Worm (Caenorhabditis elegans) whole organism, L4 larva: Measurements from ENCODE around the gene inx-7.
A peak's percentile ranks its signal among the peaks of the same experiment; 100 is the strongest.

Source experiments
- D1046.2 ChIP-seq: fragments of 200-800 bp; sonication (Bioruptor generic); IDR thresholded peaks from 2 replicates; pipeline ENCODE4 v1.3.6; 2022; ENCODE audit warnings: missing genetic modification characterization, missing compliant biosample characterization
- F26F4.8 ChIP-seq: fragments of 200-800 bp; sonication (Bioruptor generic); conservative IDR thresholded peaks from 2 replicates; pipeline ENCODE4 v1.3.6; 2022; ENCODE audit warnings: missing genetic modification characterization, missing compliant biosample characterization
- F44E2.7 ChIP-seq: fragments of 200-800 bp; sonication (Bioruptor generic); IDR thresholded peaks from 2 replicates; pipeline ENCODE4 v2.1.2; 2022; ENCODE audit warnings: missing genetic modification characterization, missing compliant biosample characterization
- F49E8.2 ChIP-seq: sonication (generic microtip); optimal IDR thresholded peaks from 2 replicates; lab custom pipeline; 2016; ENCODE audit warnings: missing compliant biosample characterization, mild to moderate bottlenecking, missing genetic modification characterization, borderline replicate concordance
- T20F7.1 ChIP-seq: fragments of 200-800 bp; sonication (Bioruptor generic); optimal IDR thresholded peaks from 2 replicates; lab custom pipeline; 2018; ENCODE audit warnings: mild to moderate bottlenecking, missing genetic modification characterization, missing compliant biosample characterization
- T26A8.4 ChIP-seq: fragments of 200-800 bp; sonication (Bioruptor generic); IDR thresholded peaks from 2 replicates; pipeline ENCODE4 v1.3.6; 2022; ENCODE audit warnings: missing genetic modification characterization, missing compliant biosample characterization
- Y5F2A.4 ChIP-seq: fragments of 200-800 bp; sonication (Bioruptor generic); optimal IDR thresholded peaks from 2 replicates; lab custom pipeline; 2018; ENCODE audit warnings: mild to moderate bottlenecking, missing genetic modification characterization, missing compliant biosample characterization
- Y75B8A.6 ChIP-seq: fragments of 200-800 bp; sonication (Bioruptor generic); IDR thresholded peaks from 2 replicates; pipeline ENCODE4 v1.3.6; 2022; ENCODE audit warnings: missing genetic modification reagents, missing genetic modification characterization, missing compliant biosample characterization
- aly-2 ChIP-seq: sonication (generic microtip); optimal IDR thresholded peaks from 2 replicates; lab custom pipeline; 2018; ENCODE audit warnings: missing biosample characterization, missing genetic modification characterization
- arid-1 ChIP-seq: fragments of 200-800 bp; sonication (Bioruptor generic); conservative IDR thresholded peaks from 2 replicates; pipeline ENCODE4 v1.3.6; 2022; ENCODE audit warnings: missing genetic modification reagents, missing genetic modification characterization, missing compliant biosample characterization
- ceh-28 ChIP-seq: fragments of 150-350 bp; optimal IDR thresholded peaks from 2 replicates; lab custom pipeline; 2014; ENCODE audit warnings: missing biosample characterization, missing genetic modification reagents, missing genetic modification characterization
- ceh-32 ChIP-seq: sonication (generic microtip); optimal IDR thresholded peaks from 2 replicates; lab custom pipeline; 2016; ENCODE audit warnings: mild to moderate bottlenecking, missing genetic modification characterization, missing compliant biosample characterization; ENCODE audit not compliant: poor library complexity
- ceh-44 ChIP-seq: fragments of 200-800 bp; sonication (Bioruptor generic); IDR thresholded peaks from 2 replicates; pipeline ENCODE4 v1.3.6; 2022; ENCODE audit warnings: missing genetic modification reagents, missing genetic modification characterization, missing compliant biosample characterization
- ceh-62 ChIP-seq: sonication (generic microtip); optimal IDR thresholded peaks from 2 replicates; lab custom pipeline; 2017; ENCODE audit warnings: missing biosample characterization, missing genetic modification characterization
- ces-1 ChIP-seq: fragments of 150-350 bp; sonication (generic microtip); optimal IDR thresholded peaks from 4 replicates; lab custom pipeline; 2014; ENCODE audit warnings: missing biosample characterization, missing genetic modification reagents, missing genetic modification characterization
- daf-16 ChIP-seq, 3 experiments: sonication (generic microtip); optimal IDR thresholded peaks; 2 replicates each; lab custom pipeline; 2016 to 2017; ENCODE audit warnings: missing genetic modification characterization in 3 of 3, missing genetic modification reagents in 3 of 3, mild to moderate bottlenecking in 2 of 3, missing compliant biosample characterization in 2 of 3, missing biosample characterization in 1 of 3, moderate library complexity in 1 of 3
- daf-8 ChIP-seq: fragments of 200-800 bp; sonication (Bioruptor generic); IDR thresholded peaks from 2 replicates; pipeline ENCODE4 v1.3.6; 2022; ENCODE audit warnings: missing genetic modification characterization, missing compliant biosample characterization
- dmd-6 ChIP-seq: fragments of 200-800 bp; sonication (Bioruptor generic); IDR thresholded peaks from 2 replicates; pipeline ENCODE4 v1.3.6; 2022; ENCODE audit warnings: missing genetic modification reagents, missing genetic modification characterization, missing compliant biosample characterization
- dmd-8 ChIP-seq: fragments of 200-800 bp; sonication (Bioruptor generic); IDR thresholded peaks from 2 replicates; pipeline ENCODE4 v1.3.6; 2022; ENCODE audit warnings: missing genetic modification characterization, missing compliant biosample characterization
- dmd-9 ChIP-seq: fragments of 200-800 bp; sonication (Bioruptor generic); IDR thresholded peaks from 2 replicates; pipeline ENCODE4 v1.3.6; 2022; ENCODE audit warnings: missing genetic modification reagents, missing genetic modification characterization, missing compliant biosample characterization
- egl-43 ChIP-seq: fragments of 200-800 bp; sonication (Bioruptor generic); IDR thresholded peaks from 2 replicates; pipeline ENCODE4 v1.3.6; 2022; ENCODE audit warnings: missing genetic modification reagents, missing genetic modification characterization, missing compliant biosample characterization
- fos-1 ChIP-seq: fragments of 150-350 bp; optimal IDR thresholded peaks from 2 replicates; lab custom pipeline; 2014; ENCODE audit warnings: missing biosample characterization, missing genetic modification characterization
- gei-8 ChIP-seq: fragments of 200-800 bp; sonication (Bioruptor generic); optimal IDR thresholded peaks from 2 replicates; lab custom pipeline; 2018; ENCODE audit warnings: mild to moderate bottlenecking, missing genetic modification characterization, missing compliant biosample characterization
- hlh-30 ChIP-seq: sonication (generic microtip); optimal IDR thresholded peaks from 2 replicates; lab custom pipeline; 2017; ENCODE audit warnings: antibody characterized with exemption, mild to moderate bottlenecking, missing genetic modification characterization, missing compliant biosample characterization; ENCODE audit not compliant: insufficient read depth
- jun-1 ChIP-seq: fragments of 150-350 bp; optimal IDR thresholded peaks from 2 replicates; lab custom pipeline; 2014; ENCODE audit warnings: missing biosample characterization, missing genetic modification reagents, missing genetic modification characterization
- lin-13 ChIP-seq: fragments of 150-350 bp; optimal IDR thresholded peaks from 2 replicates; lab custom pipeline; 2014; ENCODE audit warnings: missing biosample characterization, missing genetic modification reagents, missing genetic modification characterization
- lin-15B ChIP-seq: fragments of 150-350 bp; sonication (generic microtip); optimal IDR thresholded peaks from 3 replicates; lab custom pipeline; 2014; ENCODE audit warnings: missing biosample characterization, missing genetic modification characterization
- lin-29 ChIP-seq: fragments of 200-800 bp; sonication (Bioruptor generic); IDR thresholded peaks from 2 replicates; pipeline ENCODE4 v1.3.6; 2022; ENCODE audit warnings: missing genetic modification reagents, missing genetic modification characterization, missing compliant biosample characterization
- lir-3 ChIP-seq: sonication (generic microtip); optimal IDR thresholded peaks from 2 replicates; lab custom pipeline; 2016; ENCODE audit warnings: mild to moderate bottlenecking, missing genetic modification characterization, missing compliant biosample characterization
- madf-5 ChIP-seq, 2 experiments: fragments of 200-800 bp; sonication (Bioruptor generic); IDR thresholded peaks; 2 replicates each; pipeline ENCODE4 v1.3.6; 2022; ENCODE audit warnings: missing compliant biosample characterization in 2 of 2, missing genetic modification characterization in 2 of 2
- madf-9 ChIP-seq: fragments of 200-800 bp; sonication (Bioruptor generic); conservative IDR thresholded peaks from 2 replicates; pipeline ENCODE4 v1.3.6; 2022; ENCODE audit warnings: missing genetic modification reagents, missing genetic modification characterization, missing compliant biosample characterization
- mdl-1 ChIP-seq, 2 experiments: fragments of 150-350 bp in 1 of 2; sonication (generic microtip) in 1 of 2; optimal IDR thresholded peaks; 2 replicates each; lab custom pipeline; 2014 to 2017; ENCODE audit warnings: missing biosample characterization in 2 of 2, missing genetic modification characterization in 2 of 2
- mep-1 ChIP-seq: fragments of 150-350 bp; sonication (generic microtip); optimal IDR thresholded peaks from 3 replicates; lab custom pipeline; 2014; ENCODE audit warnings: missing biosample characterization, missing genetic modification characterization
- nhr-10 ChIP-seq: fragments of 150-350 bp; optimal IDR thresholded peaks from 2 replicates; lab custom pipeline; 2014; ENCODE audit warnings: missing biosample characterization, missing genetic modification characterization
- nhr-102 ChIP-seq: sonication (generic microtip); optimal IDR thresholded peaks from 2 replicates; lab custom pipeline; 2016; ENCODE audit warnings: mild to moderate bottlenecking, missing genetic modification characterization, moderate library complexity, missing compliant biosample characterization
- nhr-41 ChIP-seq: fragments of 200-800 bp; sonication (Bioruptor generic); IDR thresholded peaks from 2 replicates; pipeline ENCODE4 v1.3.6; 2022; ENCODE audit warnings: missing genetic modification reagents, missing genetic modification characterization, missing compliant biosample characterization
- nhr-42 ChIP-seq: fragments of 200-800 bp; sonication (Bioruptor generic); IDR thresholded peaks from 2 replicates; pipeline ENCODE4 v1.3.6; 2022; ENCODE audit warnings: missing genetic modification characterization, missing compliant biosample characterization
- saeg-2 ChIP-seq: fragments of 200-800 bp; sonication (Bioruptor generic); IDR thresholded peaks from 2 replicates; pipeline ENCODE4 v1.3.6; 2022; ENCODE audit warnings: missing genetic modification reagents, missing genetic modification characterization, missing compliant biosample characterization
- sdz-12 ChIP-seq: fragments of 200-800 bp; sonication (Bioruptor generic); optimal IDR thresholded peaks from 2 replicates; lab custom pipeline; 2018; ENCODE audit warnings: mild to moderate bottlenecking, missing genetic modification characterization, missing compliant biosample characterization
- set-16 ChIP-seq: fragments of 200-800 bp; sonication (Bioruptor generic); IDR thresholded peaks from 2 replicates; pipeline ENCODE4 v1.3.6; 2022; ENCODE audit warnings: missing genetic modification reagents, missing genetic modification characterization, missing compliant biosample characterization
- skn-1 ChIP-seq: fragments of 150-350 bp; optimal IDR thresholded peaks from 2 replicates; lab custom pipeline; 2014; ENCODE audit warnings: missing biosample characterization, missing genetic modification characterization
- spr-3 ChIP-seq: fragments of 200-800 bp; sonication (Bioruptor generic); optimal IDR thresholded peaks from 2 replicates; lab custom pipeline; 2018; ENCODE audit warnings: mild to moderate bottlenecking, missing genetic modification characterization, missing compliant biosample characterization
- tag-97 ChIP-seq: fragments of 200-800 bp; sonication (Bioruptor generic); IDR thresholded peaks from 2 replicates; pipeline ENCODE4 v1.3.6; 2022; ENCODE audit warnings: missing genetic modification characterization, missing compliant biosample characterization
- tra-1 ChIP-seq: fragments of 200-800 bp; sonication (Bioruptor generic); IDR thresholded peaks from 2 replicates; pipeline ENCODE4 v1.3.6; 2022; ENCODE audit warnings: missing genetic modification reagents, missing genetic modification characterization, missing compliant biosample characterization
- zag-1 ChIP-seq: fragments of 150-350 bp; optimal IDR thresholded peaks from 2 replicates; lab custom pipeline; 2014; ENCODE audit warnings: missing biosample characterization, missing genetic modification characterization
- zfp-2 ChIP-seq: sonication (generic microtip); optimal IDR thresholded peaks from 2 replicates; lab custom pipeline; 2016; ENCODE audit warnings: mild to moderate bottlenecking, missing genetic modification characterization, missing compliant biosample characterization
- zfp-3 ChIP-seq: fragments of 200-800 bp; sonication (Bioruptor generic); conservative IDR thresholded peaks from 2 replicates; pipeline ENCODE4 v1.3.6; 2022; ENCODE audit warnings: missing genetic modification reagents, missing genetic modification characterization, missing compliant biosample characterization
- ztf-7 ChIP-seq: fragments of 150-350 bp; optimal IDR thresholded peaks from 2 replicates; lab custom pipeline; 2014; ENCODE audit warnings: missing biosample characterization, missing genetic modification characterization

Gene inx-7

DNA sequence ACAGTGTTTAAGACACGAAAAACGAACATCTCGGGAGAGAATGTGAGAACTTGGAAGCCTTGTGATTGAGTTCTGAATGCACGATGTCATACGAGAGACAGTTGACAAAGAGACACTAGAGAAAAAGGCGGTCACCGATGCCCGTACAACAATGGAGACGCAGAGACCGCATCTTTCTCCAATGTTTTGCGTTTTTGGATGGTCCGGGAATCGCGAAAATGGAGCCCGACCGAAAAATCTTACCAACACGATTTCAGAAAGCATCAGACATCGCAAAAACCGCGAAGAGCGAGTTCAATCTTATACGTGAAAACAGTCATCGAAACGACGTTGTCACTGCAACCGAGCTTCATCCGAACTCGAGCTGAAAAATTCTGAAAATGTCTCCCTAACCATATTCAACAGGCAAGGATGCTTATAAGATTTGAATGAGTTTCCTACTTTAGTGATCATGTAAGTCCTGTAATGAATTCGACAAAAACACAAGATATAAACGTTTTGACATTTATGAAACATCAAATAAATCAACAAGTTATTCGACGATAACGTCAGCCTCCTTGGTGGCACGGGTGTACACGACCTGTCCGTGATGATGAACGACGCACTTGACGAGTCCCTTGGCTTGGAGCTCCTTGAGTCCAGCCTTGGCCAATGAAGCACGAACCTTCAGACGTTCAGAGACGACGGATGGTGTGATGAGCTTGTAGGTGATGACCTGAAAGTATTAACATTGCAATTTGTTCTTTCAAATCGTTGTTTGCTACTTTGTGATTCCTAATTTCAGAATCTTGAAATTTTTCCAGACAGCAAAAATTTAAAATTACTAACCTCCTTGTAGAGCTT is at the start of gene inx-7:
Gene inx-7 (minus strand): TSS at position 37 of the 843 bp plus-strand sequence.
- no peak for TF ChIP-seq ztf-7 (tag; lab: Kevin White, UChicago)
- TF ChIP-seq fos-1 (tag; lab: Kevin White, UChicago) = no peak
- no peak for TF ChIP-seq gei-8 (GFP tag; lab: Kevin White, UChicago)
- no peak for TF ChIP-seq ces-1
- peak; percentile 37 for TF ChIP-seq T26A8.4 (GFP tag; lab: Robert Waterston, UW)
- TF ChIP-seq arid-1 (GFP tag; lab: Robert Waterston, UW) = 0 out of 2 replicates have a peak, but pooled peaks have one; percentile 59
- TF ChIP-seq nhr-42 = no peak
- TF ChIP-seq daf-16 (GFP tag; optimal IDR thresholded peaks at IDR 0.05; lab: Kevin White, UChicago) = peak in 1 of 2 experiments; percentile 6
- peak; percentile 14 for TF ChIP-seq daf-16 (tag; optimal IDR thresholded peaks at IDR 0.05; lab: Kevin White, UChicago)
- TF ChIP-seq F26F4.8 = 0 out of 2 replicates have a peak, but pooled peaks have one; percentile 48
- TF ChIP-seq F49E8.2 (tag; lab: Kevin White, UChicago) = peak; percentile 80
- no peak for TF ChIP-seq set-16 (GFP tag; lab: Robert Waterston, UW)
- no peak for TF ChIP-seq mdl-1 (tag; optimal IDR thresholded peaks at IDR 0.05; lab: Kevin White, UChicago)
- TF ChIP-seq nhr-102 (tag; lab: Kevin White, UChicago) = no peak
- no peak for TF ChIP-seq ceh-28 (tag; lab: Kevin White, UChicago)
- TF ChIP-seq tra-1 = no peak
- TF ChIP-seq zfp-3 (GFP tag; lab: Robert Waterston, UW) = no peak
- no peak for TF ChIP-seq jun-1 (tag; lab: Kevin White, UChicago)
- TF ChIP-seq ceh-62 (tag; lab: Kevin White, UChicago) = no peak
- TF ChIP-seq Y75B8A.6 (GFP tag; lab: Robert Waterston, UW) = no peak
- TF ChIP-seq lin-29 = no peak
- no peak for TF ChIP-seq nhr-41
- TF ChIP-seq Y5F2A.4 (GFP tag; lab: Kevin White, UChicago) = peak; percentile 27
- TF ChIP-seq dmd-9 (GFP tag; lab: Robert Waterston, UW) = no peak
- no peak for TF ChIP-seq mep-1 (tag; lab: Kevin White, UChicago)
- TF ChIP-seq T20F7.1 (GFP tag; lab: Kevin White, UChicago) = no peak
- peak; percentile 66; the same call in 1 of the 2 replicates for TF ChIP-seq egl-43 (GFP tag; lab: Robert Waterston, UW)
- no peak for TF ChIP-seq D1046.2
- 0 out of 2 replicates have a peak, but pooled peaks have one; percentile 2 for TF ChIP-seq F44E2.7 (GFP tag; lab: Robert Waterston, UW)
- no peak for TF ChIP-seq sdz-12 (GFP tag; lab: Kevin White, UChicago)
- TF ChIP-seq ceh-32 (tag; lab: Kevin White, UChicago) = no peak
- no peak for TF ChIP-seq nhr-10
- peak; percentile 26 for TF ChIP-seq aly-2 (tag; lab: Kevin White, UChicago)
- 0 out of 2 replicates have a peak, but pooled peaks have one; percentile 63 for TF ChIP-seq dmd-8 (GFP tag; lab: Robert Waterston, UW)
- no peak for TF ChIP-seq daf-8 (GFP tag; lab: Robert Waterston, UW)
- TF ChIP-seq lir-3 (tag; lab: Kevin White, UChicago) = no peak
- no peak for TF ChIP-seq skn-1 (tag; lab: Kevin White, UChicago)
- TF ChIP-seq tag-97 (GFP tag; lab: Robert Waterston, UW) = no peak
- TF ChIP-seq spr-3 (GFP tag; lab: Kevin White, UChicago) = no peak
- TF ChIP-seq zag-1 = no peak
- TF ChIP-seq lin-15B (tag; lab: Kevin White, UChicago) = no peak
- peak; percentile 18; the same call in 1 of the 2 replicates for TF ChIP-seq dmd-6 (GFP tag; lab: Robert Waterston, UW)
- peak; percentile 84 for TF ChIP-seq hlh-30 (tag; lab: Kevin White, UChicago)
- TF ChIP-seq madf-5 (GFP tag; IDR thresholded peaks at IDR 0.05; lab: Robert Waterston, UW) = no peak
- TF ChIP-seq ceh-44 (GFP tag; lab: Robert Waterston, UW) = no peak
- TF ChIP-seq lin-13 (GFP tag; lab: Kevin White, UChicago) = no peak
- TF ChIP-seq madf-9 = no peak
- no peak for TF ChIP-seq zfp-2 (tag; lab: Kevin White, UChicago)
- TF ChIP-seq saeg-2 = no peak
